Fruit fly (Drosophila melanogaster) Kc167 (cell line): ENCODE measurements around the gene CG13991.

Experiments used
- Myc ChIP-seq: fragments of >200 bp; optimal IDR thresholded peaks from 2 replicates; lab custom pipeline; 2017; ENCODE audit warnings: missing external identifiers
- Sin3A ChIP-seq: fragments of >200 bp; optimal IDR thresholded peaks from 2 replicates; lab custom pipeline; 2018; ENCODE audit warnings: missing external identifiers
- h ChIP-seq: fragments of >200 bp; optimal IDR thresholded peaks from 3 replicates; lab custom pipeline; 2018; ENCODE audit warnings: missing external identifiers
- psq ChIP-seq: fragments of >200 bp; optimal IDR thresholded peaks from 2 replicates; lab custom pipeline; 2017; ENCODE audit warnings: missing external identifiers
- ttk ChIP-seq: sonication (Bioruptor generic); optimal IDR thresholded peaks from 2 replicates; lab custom pipeline; 2017; ENCODE audit warnings: missing external identifiers

dm6 chr2L:6194054-6194453 is 54.9 kb downstream of the CG13991 start:
- TF ChIP-seq ttk (lab: Kevin White, UChicago), result no peak
- no peak for TF ChIP-seq h (lab: Kevin White, UChicago)
- TF ChIP-seq psq (lab: Kevin White, UChicago), result no peak
- no peak for TF ChIP-seq Sin3A (lab: Kevin White, UChicago)
- TF ChIP-seq Myc (lab: Kevin White, UChicago), result no peak
